Worm (Caenorhabditis elegans) whole organism, L4 larva: Measurements from ENCODE around the gene clec-213.

Experiments used
- F10B5.3 ChIP-seq: sonication (generic microtip); optimal IDR thresholded peaks from 2 replicates; lab custom pipeline; 2016; ENCODE audit warnings: mild to moderate bottlenecking, missing genetic modification characterization, missing compliant biosample characterization
- R02D3.7 ChIP-seq: fragments of 150-350 bp; sonication (generic microtip); optimal IDR thresholded peaks from 3 replicates; lab custom pipeline; 2014; ENCODE audit warnings: missing biosample characterization, missing genetic modification characterization
- ZK546.5 ChIP-seq, 2 experiments: sonication (generic microtip); optimal IDR thresholded peaks; 2 replicates each; lab custom pipeline; 2017; ENCODE audit warnings: missing biosample characterization in 2 of 2, missing genetic modification characterization in 2 of 2
- aha-1 ChIP-seq: fragments of 150-350 bp; peaks from one replicate; lab custom pipeline; 2014; ENCODE audit warnings: missing biosample characterization, missing genetic modification characterization
- ama-1 ChIP-seq: fragments of 150-350 bp; optimal IDR thresholded peaks from 2 replicates; lab custom pipeline; 2014; ENCODE audit warnings: inconsistent platforms, mixed read lengths
- ceh-32 ChIP-seq: sonication (generic microtip); optimal IDR thresholded peaks from 2 replicates; lab custom pipeline; 2016; ENCODE audit warnings: mild to moderate bottlenecking, missing genetic modification characterization, missing compliant biosample characterization; ENCODE audit not compliant: poor library complexity
- ces-1 ChIP-seq: fragments of 150-350 bp; sonication (generic microtip); optimal IDR thresholded peaks from 4 replicates; lab custom pipeline; 2014; ENCODE audit warnings: missing biosample characterization, missing genetic modification reagents, missing genetic modification characterization
- daf-12 ChIP-seq: fragments of 150-350 bp; optimal IDR thresholded peaks from 2 replicates; lab custom pipeline; 2014; ENCODE audit warnings: missing biosample characterization, missing genetic modification reagents, missing genetic modification characterization
- daf-16 ChIP-seq, 3 experiments: sonication (generic microtip); optimal IDR thresholded peaks; 2 replicates each; lab custom pipeline; 2016 to 2017; ENCODE audit warnings: missing genetic modification characterization in 3 of 3, missing genetic modification reagents in 3 of 3, mild to moderate bottlenecking in 2 of 3, missing compliant biosample characterization in 2 of 3, missing biosample characterization in 1 of 3, moderate library complexity in 1 of 3
- daf-19 ChIP-seq: fragments of 200-800 bp; sonication (Bioruptor generic); conservative IDR thresholded peaks from 2 replicates; pipeline ENCODE4 v1.3.6; 2022; ENCODE audit warnings: missing genetic modification characterization, missing compliant biosample characterization
- dmd-6 ChIP-seq: fragments of 200-800 bp; sonication (Bioruptor generic); IDR thresholded peaks from 2 replicates; pipeline ENCODE4 v1.3.6; 2022; ENCODE audit warnings: missing genetic modification reagents, missing genetic modification characterization, missing compliant biosample characterization
- dve-1 ChIP-seq: sonication (generic microtip); optimal IDR thresholded peaks from 2 replicates; lab custom pipeline; 2017; ENCODE audit warnings: antibody characterized with exemption, mild to moderate bottlenecking, missing genetic modification characterization, missing compliant biosample characterization; ENCODE audit not compliant: insufficient read depth
- egl-27 ChIP-seq: sonication (generic microtip); optimal IDR thresholded peaks from 3 replicates; lab custom pipeline; 2017; ENCODE audit warnings: missing biosample characterization, missing genetic modification reagents, missing genetic modification characterization
- hlh-11 ChIP-seq: fragments of 200-800 bp; sonication (Bioruptor generic); optimal IDR thresholded peaks from 2 replicates; lab custom pipeline; 2018; ENCODE audit warnings: mild to moderate bottlenecking, missing genetic modification characterization, missing compliant biosample characterization
- lin-39 ChIP-seq: fragments of 150-350 bp; optimal IDR thresholded peaks from 2 replicates; lab custom pipeline; 2014; ENCODE audit warnings: missing biosample characterization, missing genetic modification reagents, missing genetic modification characterization
- madf-5 ChIP-seq, 2 experiments: fragments of 200-800 bp; sonication (Bioruptor generic); IDR thresholded peaks; 2 replicates each; pipeline ENCODE4 v1.3.6; 2022; ENCODE audit warnings: missing compliant biosample characterization in 2 of 2, missing genetic modification characterization in 2 of 2
- madf-9 ChIP-seq: fragments of 200-800 bp; sonication (Bioruptor generic); conservative IDR thresholded peaks from 2 replicates; pipeline ENCODE4 v1.3.6; 2022; ENCODE audit warnings: missing genetic modification reagents, missing genetic modification characterization, missing compliant biosample characterization
- mep-1 ChIP-seq: fragments of 150-350 bp; sonication (generic microtip); optimal IDR thresholded peaks from 3 replicates; lab custom pipeline; 2014; ENCODE audit warnings: missing biosample characterization, missing genetic modification characterization
- nhr-10 ChIP-seq: fragments of 150-350 bp; optimal IDR thresholded peaks from 2 replicates; lab custom pipeline; 2014; ENCODE audit warnings: missing biosample characterization, missing genetic modification characterization
- nhr-237 ChIP-seq: sonication (generic microtip); optimal IDR thresholded peaks from 2 replicates; lab custom pipeline; 2017; ENCODE audit warnings: missing biosample characterization, missing genetic modification characterization
- nhr-25 ChIP-seq: sonication (generic microtip); optimal IDR thresholded peaks from 2 replicates; lab custom pipeline; 2017; ENCODE audit warnings: missing genetic modification characterization, mild to moderate bottlenecking, missing compliant biosample characterization, antibody characterized with exemption, moderate library complexity, borderline replicate concordance; ENCODE audit not compliant: insufficient read depth
- nhr-28 ChIP-seq: fragments of 150-350 bp; optimal IDR thresholded peaks from 2 replicates; lab custom pipeline; 2014; ENCODE audit warnings: missing biosample characterization, missing genetic modification characterization
- nhr-42 ChIP-seq: fragments of 200-800 bp; sonication (Bioruptor generic); IDR thresholded peaks from 2 replicates; pipeline ENCODE4 v1.3.6; 2022; ENCODE audit warnings: missing genetic modification characterization, missing compliant biosample characterization
- php-3 ChIP-seq: fragments of 200-800 bp; sonication (Bioruptor generic); IDR thresholded peaks from 2 replicates; pipeline ENCODE4 v1.3.6; 2022; ENCODE audit warnings: missing genetic modification reagents, missing genetic modification characterization, missing compliant biosample characterization
- skn-1 ChIP-seq: fragments of 150-350 bp; optimal IDR thresholded peaks from 2 replicates; lab custom pipeline; 2014; ENCODE audit warnings: missing biosample characterization, missing genetic modification characterization
- snpc-1.2 ChIP-seq: fragments of 200-800 bp; sonication (Bioruptor generic); IDR thresholded peaks from 2 replicates; pipeline ENCODE4 v1.3.6; 2022; ENCODE audit warnings: missing genetic modification reagents, missing genetic modification characterization, missing compliant biosample characterization
- spr-1 ChIP-seq: sonication (generic microtip); optimal IDR thresholded peaks from 2 replicates; lab custom pipeline; 2016; ENCODE audit warnings: mild to moderate bottlenecking, missing genetic modification characterization, missing compliant biosample characterization
- unc-39 ChIP-seq: sonication (generic microtip); optimal IDR thresholded peaks from 2 replicates; lab custom pipeline; 2017; ENCODE audit warnings: missing biosample characterization, missing genetic modification characterization
- vab-7 ChIP-seq: fragments of 200-800 bp; sonication (Bioruptor generic); IDR thresholded peaks from 2 replicates; pipeline ENCODE4 v1.3.6; 2022; ENCODE audit warnings: missing genetic modification reagents, missing genetic modification characterization, missing compliant biosample characterization
- zfp-3 ChIP-seq: fragments of 200-800 bp; sonication (Bioruptor generic); conservative IDR thresholded peaks from 2 replicates; pipeline ENCODE4 v1.3.6; 2022; ENCODE audit warnings: missing genetic modification reagents, missing genetic modification characterization, missing compliant biosample characterization

Gene clec-213

ce11 chrV:7598269-7598668 lies 6.7 kb upstream of the clec-213 start, which contains the start of gene C50E3.7:
TSS of gene C50E3.7 (minus strand) at chrV:7598369.
- TF ChIP-seq dmd-6 (GFP tag; lab: Robert Waterston, UW) (no peak), dve-1 (tag; lab: Kevin White, UChicago) (no peak), daf-12 (no peak), ces-1 (GFP tag; lab: Kevin White, UChicago) (no peak), mep-1 (tag; lab: Kevin White, UChicago) (no peak), aha-1 (tag; lab: Kevin White, UChicago) (no peak), nhr-28 (tag; lab: Kevin White, UChicago) (no peak), R02D3.7 (no peak), unc-39 (tag; lab: Kevin White, UChicago) (no peak), nhr-10 (tag; lab: Kevin White, UChicago) (no peak)
- TF ChIP-seq, all 104 proteins: peak for 0

- TF ChIP-seq ZK546.5 (tag; optimal IDR thresholded peaks at IDR 0.05; lab: Kevin White, UChicago): no peak
- TF ChIP-seq php-3: no peak
- no peak for TF ChIP-seq hlh-11 (tag; lab: Kevin White, UChicago)
- no peak for TF ChIP-seq nhr-237
- TF ChIP-seq daf-19 (GFP tag; lab: Robert Waterston, UW): no peak
- no peak for TF ChIP-seq vab-7 (GFP tag; lab: Robert Waterston, UW)
- TF ChIP-seq spr-1: no peak
- TF ChIP-seq lin-39 (tag; lab: Kevin White, UChicago): no peak
- no peak for TF ChIP-seq zfp-3 (GFP tag; lab: Robert Waterston, UW)
- no peak for TF ChIP-seq dmd-6 (GFP tag; lab: Robert Waterston, UW)
- TF ChIP-seq, all 104 proteins: peak for 0
These were observed 4.8 kb upstream of the clec-213 start, which contains the start of gene C50E3.9 for ce11 chrV:7600149-7600548. TSS of gene C50E3.9 (minus strand) at chrV:7600249.

- no peak for TF ChIP-seq F10B5.3
These were observed 3.5 kb upstream of the clec-213 start, which contains the start of gene scl-26 for ce11 chrV:7601443-7601842. TSS of gene scl-26 (minus strand) at chrV:7601543.

ce11 chrV:7603404-7603803 lies 1.6 kb upstream of the clec-213 start, which contains the start of gene C50E3.11:
TSS of gene C50E3.11 (minus strand) at chrV:7603486.
- TF ChIP-seq madf-9 (GFP tag; lab: Robert Waterston, UW) (no peak), dve-1 (tag; lab: Kevin White, UChicago) (no peak), nhr-237 (no peak), ama-1 (lab: Kevin White, UChicago) (no peak), snpc-1.2 (no peak), ceh-32 (tag; lab: Kevin White, UChicago) (no peak), nhr-42 (no peak), F10B5.3 (no peak), egl-27 (tag; lab: Kevin White, UChicago) (no peak), madf-5 (GFP tag; IDR thresholded peaks at IDR 0.05; lab: Robert Waterston, UW) (no peak), nhr-25 (tag; lab: Kevin White, UChicago) (no peak), skn-1 (tag; lab: Kevin White, UChicago) (no peak), daf-12 (no peak)

- TF ChIP-seq daf-16 (GFP tag; optimal IDR thresholded peaks at IDR 0.05; lab: Kevin White, UChicago) (no peak), daf-16 (tag; optimal IDR thresholded peaks at IDR 0.05; lab: Kevin White, UChicago) (no peak), nhr-28 (tag; lab: Kevin White, UChicago) (peak; percentile 80)
These were observed 4.9 kb downstream of the clec-213 start, which contains the start of the genes folt-3 and clec-214 for ce11 chrV:7609698-7610420. TSS of gene folt-3 (minus strand) at chrV:7609748. TSS of gene clec-214 (plus strand) at chrV:7610370.
